Worm (Caenorhabditis elegans) whole organism, young adult: ENCODE measurements around the gene unc-70.

Source experiments
- F10E7.11 ChIP-seq: sonication (generic microtip); optimal IDR thresholded peaks from 2 replicates; lab custom pipeline; 2017; ENCODE audit warnings: mild to moderate bottlenecking, missing genetic modification characterization, moderate library complexity, missing compliant biosample characterization
- F39B2.1 ChIP-seq: fragments of 200-800 bp; sonication (Bioruptor generic); IDR thresholded peaks from 2 replicates; pipeline ENCODE4 v1.3.6; 2022; ENCODE audit warnings: missing genetic modification reagents, missing genetic modification characterization, missing compliant biosample characterization
- T07F8.4 ChIP-seq: sonication (generic microtip); optimal IDR thresholded peaks from 2 replicates; lab custom pipeline; 2016; ENCODE audit warnings: mild to moderate bottlenecking, missing genetic modification characterization, moderate library complexity, missing compliant biosample characterization
- ZK185.1 ChIP-seq: sonication (generic microtip); optimal IDR thresholded peaks from 2 replicates; lab custom pipeline; 2016; ENCODE audit warnings: mild to moderate bottlenecking, missing genetic modification characterization, missing compliant biosample characterization; ENCODE audit not compliant: poor library complexity, severe bottlenecking
- bed-1 ChIP-seq: fragments of 200-800 bp; sonication (Bioruptor generic); IDR thresholded peaks from 2 replicates; pipeline ENCODE4 v1.3.6; 2022; ENCODE audit warnings: missing genetic modification reagents, missing genetic modification characterization, missing compliant biosample characterization
- ekl-4 ChIP-seq: fragments of 200-800 bp; sonication (Bioruptor generic); IDR thresholded peaks from 2 replicates; pipeline ENCODE4 v1.3.6; 2022; ENCODE audit warnings: missing genetic modification reagents, missing genetic modification characterization, missing compliant biosample characterization
- hlh-26 ChIP-seq: fragments of 200-800 bp; sonication (Bioruptor generic); conservative IDR thresholded peaks from 2 replicates; pipeline ENCODE4 v1.3.6; 2022; ENCODE audit warnings: missing genetic modification reagents, missing genetic modification characterization, missing compliant biosample characterization
- lin-54 ChIP-seq: fragments of 200-800 bp; sonication (Bioruptor generic); optimal IDR thresholded peaks from 2 replicates; lab custom pipeline; 2018; ENCODE audit warnings: mild to moderate bottlenecking, missing genetic modification characterization, missing compliant biosample characterization
- mxl-1 ChIP-seq: sonication (generic microtip); optimal IDR thresholded peaks from 2 replicates; lab custom pipeline; 2016; ENCODE audit warnings: missing genetic modification characterization, missing compliant biosample characterization
- nfya-2 ChIP-seq: fragments of 200-800 bp; sonication (Bioruptor generic); IDR thresholded peaks from 2 replicates; pipeline ENCODE4 v1.3.6; 2022; ENCODE audit warnings: missing genetic modification reagents, missing genetic modification characterization, missing compliant biosample characterization
- nhr-179 ChIP-seq: sonication (generic microtip); optimal IDR thresholded peaks from 2 replicates; lab custom pipeline; 2016; ENCODE audit warnings: mild to moderate bottlenecking, missing genetic modification characterization, missing compliant biosample characterization
- rec-8 ChIP-seq, 2 experiments: sonication (generic microtip); optimal IDR thresholded peaks; 2 replicates each; lab custom pipeline; 2016; ENCODE audit warnings: mild to moderate bottlenecking in 2 of 2, missing genetic modification characterization in 2 of 2, missing genetic modification reagents in 2 of 2, missing genotype in 2 of 2, missing biosample characterization in 1 of 2, missing compliant biosample characterization in 1 of 2, moderate library complexity in 1 of 2
- zfh-2 ChIP-seq: fragments of 200-800 bp; sonication (Bioruptor generic); conservative IDR thresholded peaks from 2 replicates; pipeline ENCODE4 v1.3.6; 2022; ENCODE audit warnings: missing genetic modification reagents, missing genetic modification characterization, missing compliant biosample characterization
- ztf-3 ChIP-seq: fragments of 200-800 bp; sonication (Bioruptor generic); optimal IDR thresholded peaks from 2 replicates; lab custom pipeline; 2018; ENCODE audit warnings: mild to moderate bottlenecking, missing genetic modification characterization, missing compliant biosample characterization

The unc-70 gene

ce11 chrV:6930284-6930683 is 49.1 kb downstream of the unc-70 start:
- no peak for TF ChIP-seq ztf-3 (GFP tag; lab: Kevin White, UChicago)
- no peak for TF ChIP-seq mxl-1 (tag; lab: Kevin White, UChicago)
- TF ChIP-seq lin-54 = no peak
- TF ChIP-seq zfh-2 (GFP tag; lab: Robert Waterston, UW) = peak; percentile 59
- TF ChIP-seq, all 124 proteins: peak for 1

ce11 chrV:6934212-6934611 is 53.1 kb downstream of the unc-70 start, which contains the start of gene lipl-6:
Gene lipl-6 (minus strand): TSS chrV:6934312.
- TF ChIP-seq nhr-179 (tag; lab: Kevin White, UChicago) (no peak), nfya-2 (GFP tag; lab: Robert Waterston, UW) (no peak), F39B2.1 (GFP tag; lab: Robert Waterston, UW) (no peak), F10E7.11 (tag; lab: Kevin White, UChicago) (no peak), rec-8 (tag; optimal IDR thresholded peaks at IDR 0.05; lab: Kevin White, UChicago) (no peak), bed-1 (GFP tag; lab: Robert Waterston, UW) (no peak), ZK185.1 (tag; lab: Kevin White, UChicago) (no peak)

- TF ChIP-seq ekl-4 (GFP tag; lab: Robert Waterston, UW) = no peak
- no peak for TF ChIP-seq T07F8.4 (tag; lab: Kevin White, UChicago)
- TF ChIP-seq hlh-26 (GFP tag; lab: Robert Waterston, UW) = no peak
Observed at ce11 chrV:6935878-6936277, 54.7 kb downstream of the unc-70 start, which contains the start of gene Y57E12B.10. Gene Y57E12B.10 (minus strand): TSS chrV:6935978.
